Worm (Caenorhabditis elegans) whole organism, L3 larva: ENCODE results near the gene F54C9.11.

ENCODE experiments used
- eor-1 ChIP-seq, 2 experiments: fragments of 150-350 bp; optimal IDR thresholded peaks; 2 replicates each; lab custom pipeline; 2014 to 2018; ENCODE audit warnings: missing biosample characterization in 2 of 2, missing genetic modification characterization in 2 of 2
- fos-1 ChIP-seq: fragments of 150-350 bp; optimal IDR thresholded peaks from 2 replicates; lab custom pipeline; 2014; ENCODE audit warnings: missing biosample characterization, missing genetic modification characterization
- lin-39 ChIP-seq: fragments of 150-350 bp; optimal IDR thresholded peaks from 2 replicates; lab custom pipeline; 2018; ENCODE audit warnings: missing biosample characterization, missing genetic modification reagents, missing genetic modification characterization
- nhr-77 ChIP-seq: fragments of 150-350 bp; optimal IDR thresholded peaks from 2 replicates; lab custom pipeline; 2014; ENCODE audit warnings: missing biosample characterization, missing genetic modification characterization
- unc-62 ChIP-seq: fragments of 150-350 bp; sonication (generic microtip); optimal IDR thresholded peaks from 4 replicates; lab custom pipeline; 2014; ENCODE audit warnings: missing biosample characterization, missing genetic modification reagents, missing genetic modification characterization
- zag-1 ChIP-seq: fragments of 150-350 bp; optimal IDR thresholded peaks from 2 replicates; lab custom pipeline; 2014; ENCODE audit warnings: missing biosample characterization, missing genetic modification characterization
- ztf-11 ChIP-seq: fragments of 150-350 bp; optimal IDR thresholded peaks from 2 replicates; lab custom pipeline; 2014; ENCODE audit warnings: missing biosample characterization, missing genetic modification characterization

- TF ChIP-seq eor-1 (tag; optimal IDR thresholded peaks at IDR 0.05; lab: Kevin White, UChicago) (no peak), ztf-11 (tag; lab: Kevin White, UChicago) (no peak), fos-1 (tag; lab: Kevin White, UChicago) (no peak), nhr-77 (tag; lab: Kevin White, UChicago) (no peak), unc-62 (GFP tag; lab: Kevin White, UChicago) (no peak), lin-39 (tag; lab: Kevin White, UChicago) (no peak), zag-1 (tag; lab: Kevin White, UChicago) (no peak)
Observed at ce11 chrII:8610085-8610484, 25.2 kb upstream of the F54C9.11 start, which contains the start of gene F28C6.9.
